Fruit fly (Drosophila melanogaster) whole organism, pupa: ENCODE measurements around the gene CG44837.

Source experiments
- CG10348 ChIP-seq: fragments of 200-800 bp; sonication (Bioruptor generic); IDR thresholded peaks from 2 replicates; pipeline ENCODE4 v1.3.6; 2022; ENCODE audit warnings: missing biosample characterization, missing genetic modification characterization
- CG12605 ChIP-seq: fragments of 200-800 bp; sonication (Bioruptor generic); IDR thresholded peaks from 2 replicates; pipeline ENCODE4 v1.3.6; 2022; ENCODE audit warnings: missing biosample characterization, missing genetic modification characterization
- CG13204 ChIP-seq: fragments of 200-800 bp; sonication (Bioruptor generic); optimal IDR thresholded peaks from 2 replicates; lab custom pipeline; 2018; ENCODE audit warnings: missing biosample characterization, mild to moderate bottlenecking, missing genetic modification characterization, moderate library complexity
- CG14655 ChIP-seq: fragments of 200-800 bp; sonication (Bioruptor generic); optimal IDR thresholded peaks from 3 replicates; lab custom pipeline; 2017; ENCODE audit warnings: mild to moderate bottlenecking, missing biosample characterization, missing genetic modification reagents, missing genetic modification characterization
- CG15710 ChIP-seq: fragments of 200-800 bp; sonication (Bioruptor generic); optimal IDR thresholded peaks from 2 replicates; lab custom pipeline; 2018; ENCODE audit warnings: missing biosample characterization, mild to moderate bottlenecking, missing genetic modification characterization, moderate library complexity
- CG17806 ChIP-seq: fragments of 200-800 bp; sonication (Bioruptor generic); optimal IDR thresholded peaks from 2 replicates; lab custom pipeline; 2018; ENCODE audit warnings: missing biosample characterization, mild to moderate bottlenecking, missing genetic modification characterization, moderate library complexity
- CG32121 ChIP-seq: fragments of 200-800 bp; sonication (Bioruptor generic); IDR thresholded peaks from 2 replicates; pipeline ENCODE4 v1.3.6; 2022; ENCODE audit warnings: missing biosample characterization, missing genetic modification characterization
- CG34367 ChIP-seq: fragments of 200-800 bp; sonication (Bioruptor generic); optimal IDR thresholded peaks from 2 replicates; lab custom pipeline; 2018; ENCODE audit warnings: missing biosample characterization, mild to moderate bottlenecking, missing genetic modification characterization
- CG4496 ChIP-seq: fragments of 200-800 bp; sonication (Bioruptor generic); IDR thresholded peaks from 3 replicates; pipeline ENCODE4 v1.3.6; 2022; ENCODE audit warnings: missing biosample characterization, missing genetic modification characterization
- CG8159 ChIP-seq: fragments of 200-800 bp; sonication (Bioruptor generic); optimal IDR thresholded peaks from 3 replicates; lab custom pipeline; 2018; ENCODE audit warnings: missing biosample characterization, mild to moderate bottlenecking, missing genetic modification characterization, moderate library complexity
- CG8301 ChIP-seq: fragments of 200-800 bp; sonication (Bioruptor generic); optimal IDR thresholded peaks from 2 replicates; lab custom pipeline; 2018; ENCODE audit warnings: missing biosample characterization, mild to moderate bottlenecking, missing genetic modification characterization
- CG9948 ChIP-seq: fragments of 200-800 bp; sonication (Bioruptor generic); optimal IDR thresholded peaks from 2 replicates; lab custom pipeline; 2018; ENCODE audit warnings: missing biosample characterization, mild to moderate bottlenecking, missing genetic modification characterization, moderate library complexity
- D1 ChIP-seq: fragments of 200-800 bp; sonication (Bioruptor generic); optimal IDR thresholded peaks from 2 replicates; lab custom pipeline; 2018; ENCODE audit warnings: missing biosample characterization, mild to moderate bottlenecking, missing genetic modification characterization, moderate library complexity
- EcR ChIP-seq: fragments of 200-800 bp; sonication (Bioruptor generic); optimal IDR thresholded peaks from 3 replicates; lab custom pipeline; 2019; ENCODE audit warnings: missing biosample characterization, missing genetic modification characterization, mild to moderate bottlenecking, moderate library complexity, missing genetic modification reagents
- Ets98B ChIP-seq: fragments of 200-800 bp; sonication (Bioruptor generic); IDR thresholded peaks from 2 replicates; pipeline ENCODE4 v1.3.6; 2022; ENCODE audit warnings: missing biosample characterization, missing genetic modification characterization
- Pif1A ChIP-seq: fragments of 200-800 bp; sonication (Bioruptor generic); optimal IDR thresholded peaks from 3 replicates; lab custom pipeline; 2016; ENCODE audit warnings: missing biosample characterization, missing genetic modification characterization
- Pif1B ChIP-seq: fragments of 200-800 bp; sonication (Bioruptor generic); optimal IDR thresholded peaks from 3 replicates; lab custom pipeline; 2016; ENCODE audit warnings: missing biosample characterization, missing genetic modification characterization
- Snoo ChIP-seq: fragments of 200-800 bp; sonication (Bioruptor generic); optimal IDR thresholded peaks from 3 replicates; lab custom pipeline; 2017; ENCODE audit warnings: missing biosample characterization, mild to moderate bottlenecking, missing genetic modification characterization, inconsistent platforms
- fd96Ca ChIP-seq: fragments of 200-800 bp; sonication (Bioruptor generic); IDR thresholded peaks from 3 replicates; pipeline ENCODE4 v1.3.6; 2022; ENCODE audit warnings: missing biosample characterization, missing genetic modification characterization
- gl ChIP-seq: fragments of 200-800 bp; sonication (Bioruptor generic); optimal IDR thresholded peaks from 2 replicates; lab custom pipeline; 2018; ENCODE audit warnings: missing biosample characterization, mild to moderate bottlenecking, missing genetic modification characterization
- rn ChIP-seq: fragments of 200-800 bp; sonication (Bioruptor generic); IDR thresholded peaks from 2 replicates; pipeline ENCODE4 v1.3.6; 2022; ENCODE audit warnings: missing biosample characterization, missing genetic modification characterization

Gene CG44837

DNA sequence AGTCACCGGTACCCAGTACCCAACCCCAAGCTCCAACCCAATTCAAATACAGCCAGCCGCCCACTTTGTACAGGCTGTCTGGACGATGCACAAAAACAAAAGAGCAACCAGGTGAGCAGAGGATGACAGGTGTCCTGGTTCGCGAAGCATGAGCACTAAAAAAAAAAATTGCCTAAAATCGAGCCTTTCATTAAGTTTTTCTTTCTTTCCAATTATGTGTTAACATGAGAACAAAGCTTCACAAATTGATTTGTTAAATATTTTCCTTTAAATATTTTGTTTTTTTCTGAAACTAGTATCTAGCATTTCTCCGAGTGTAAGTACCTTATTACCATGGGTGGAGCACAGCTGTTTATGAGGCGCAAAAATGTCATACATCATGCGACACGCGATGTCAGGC, 63.9 kb downstream of the CG44837 start:
- TF ChIP-seq Ets98B (no peak), CG4496 (0 out of 3 replicates have a peak, but pooled peaks have one; percentile 20), CG9948 (tag; lab: Kevin White, UChicago) (peak; percentile 15), CG8159 (tag; lab: Kevin White, UChicago) (peak; percentile 49), CG15710 (tag; lab: Kevin White, UChicago) (peak; percentile 42), gl (tag; lab: Kevin White, UChicago) (no peak), CG12605 (GFP tag; lab: Robert Waterston, UW) (no peak), EcR (GFP tag; lab: Kevin White, UChicago) (no peak), Pif1A (peak; percentile 16), Snoo (tag; lab: Kevin White, UChicago) (no peak), CG34367 (tag; lab: Kevin White, UChicago) (no peak), rn (no peak), CG14655 (peak; percentile 27), Pif1B (GFP tag; lab: Kevin White, UChicago) (no peak), fd96Ca (GFP tag; lab: Robert Waterston, UW) (no peak), CG8301 (tag; lab: Kevin White, UChicago) (no peak), D1 (tag; lab: Kevin White, UChicago) (no peak), CG17806 (tag; lab: Kevin White, UChicago) (no peak), CG32121 (GFP tag; lab: Robert Waterston, UW) (no peak), CG10348 (no peak), CG13204 (GFP tag; lab: Kevin White, UChicago) (no peak)

DNA sequence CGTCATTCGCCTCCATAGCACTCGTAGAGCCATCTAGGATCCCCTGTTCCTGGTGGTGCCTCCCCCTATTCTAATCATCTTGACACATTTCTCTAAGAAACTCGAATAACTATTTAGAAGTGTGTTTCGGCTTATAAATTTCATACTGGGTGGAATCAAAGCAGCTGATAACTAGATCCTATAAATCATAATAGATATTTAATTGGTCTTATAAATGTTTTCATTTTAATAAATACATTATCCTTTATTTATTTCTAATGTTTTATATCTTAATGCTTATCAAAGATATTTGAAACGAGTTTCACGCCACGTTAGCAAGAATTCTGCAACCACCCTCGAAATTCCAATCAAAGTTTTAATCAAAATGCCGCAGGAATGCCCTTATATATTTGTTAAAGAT, 67.5 kb downstream of the CG44837 start, which contains the start of gene CG5906:
TSS of gene CG5906 (minus strand) at position 101 of the 400 bp plus-strand sequence.
- no peak for TF ChIP-seq gl (tag; lab: Kevin White, UChicago)
- no peak for TF ChIP-seq D1 (tag; lab: Kevin White, UChicago)
- no peak for TF ChIP-seq CG17806 (tag; lab: Kevin White, UChicago)
- TF ChIP-seq CG10348, result no peak
- no peak for TF ChIP-seq Snoo (tag; lab: Kevin White, UChicago)
- no peak for TF ChIP-seq CG13204 (GFP tag; lab: Kevin White, UChicago)
- no peak for TF ChIP-seq CG8159 (tag; lab: Kevin White, UChicago)
- no peak for TF ChIP-seq CG8301 (tag; lab: Kevin White, UChicago)
- no peak for TF ChIP-seq CG14655
- no peak for TF ChIP-seq Pif1B (GFP tag; lab: Kevin White, UChicago)
- TF ChIP-seq, all 21 proteins: peak for 0

DNA sequence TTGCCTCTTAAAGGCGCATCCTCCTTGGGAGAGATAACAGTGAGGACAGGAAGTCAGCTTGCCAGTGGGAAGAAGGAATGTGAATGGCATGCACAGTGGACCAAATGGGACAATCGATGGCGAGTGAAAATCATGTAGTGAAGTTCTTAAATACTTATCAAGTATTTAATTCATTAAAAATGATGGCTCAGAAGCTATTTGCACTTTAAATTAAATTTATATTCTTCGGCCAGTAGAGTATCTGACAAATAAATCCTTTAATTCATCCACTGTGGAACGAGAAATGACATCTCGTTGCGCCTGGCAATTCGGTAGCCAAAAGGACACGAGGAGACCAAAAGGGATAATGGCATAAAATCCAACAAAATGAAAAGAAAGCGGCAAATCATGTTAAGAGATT, 69.3 kb downstream of the CG44837 start:
- no peak for TF ChIP-seq rn
- TF ChIP-seq CG17806 (tag; lab: Kevin White, UChicago), result no peak
- TF ChIP-seq fd96Ca (GFP tag; lab: Robert Waterston, UW), result no peak
- peak; percentile 13 for TF ChIP-seq CG8159 (tag; lab: Kevin White, UChicago)
- no peak for TF ChIP-seq CG4496

- TF ChIP-seq EcR (GFP tag; lab: Kevin White, UChicago), result no peak
- no peak for TF ChIP-seq Snoo (tag; lab: Kevin White, UChicago)
- TF ChIP-seq CG8159 (tag; lab: Kevin White, UChicago), result peak; percentile 69
- peak; percentile 37 for TF ChIP-seq CG14655
- no peak for TF ChIP-seq rn
- peak; percentile 30 for TF ChIP-seq CG15710 (tag; lab: Kevin White, UChicago)
- peak; percentile 21 for TF ChIP-seq CG9948 (tag; lab: Kevin White, UChicago)
- TF ChIP-seq, all 21 proteins: peak for 4
Observed at dm6 chr3L:11863587-11863986, 75.1 kb downstream of the CG44837 start.

DNA sequence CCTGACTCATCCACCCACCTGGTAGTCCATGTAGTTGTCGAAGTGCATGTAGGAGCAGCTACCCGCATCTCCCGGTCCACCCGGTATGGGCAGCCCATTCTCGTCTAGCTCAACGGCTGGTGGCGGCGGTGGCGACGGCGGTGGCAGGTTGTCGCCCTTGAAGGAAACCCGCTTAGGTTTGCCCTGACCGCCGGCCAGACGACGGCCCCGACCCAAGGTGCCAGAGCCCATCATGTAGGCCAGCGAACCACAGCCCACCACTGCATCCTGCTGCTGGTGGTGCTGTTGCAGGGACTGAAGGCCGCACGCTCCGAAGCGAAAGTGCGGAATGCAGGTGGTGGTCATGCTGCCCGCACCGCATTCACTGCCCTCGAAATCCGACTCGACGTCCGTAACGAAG, 76.4 kb downstream of the CG44837 start:
- TF ChIP-seq Pif1B (GFP tag; lab: Kevin White, UChicago), result no peak
- no peak for TF ChIP-seq CG17806 (tag; lab: Kevin White, UChicago)
- no peak for TF ChIP-seq CG8159 (tag; lab: Kevin White, UChicago)
- no peak for TF ChIP-seq CG9948 (tag; lab: Kevin White, UChicago)
- TF ChIP-seq gl (tag; lab: Kevin White, UChicago), result no peak
- TF ChIP-seq CG14655, result no peak
- no peak for TF ChIP-seq Snoo (tag; lab: Kevin White, UChicago)
- TF ChIP-seq fd96Ca (GFP tag; lab: Robert Waterston, UW), result no peak
- no peak for TF ChIP-seq CG12605 (GFP tag; lab: Robert Waterston, UW)
- no peak for TF ChIP-seq CG15710 (tag; lab: Kevin White, UChicago)
- no peak for TF ChIP-seq rn
- no peak for TF ChIP-seq CG13204 (GFP tag; lab: Kevin White, UChicago)
- TF ChIP-seq CG10348, result no peak
- TF ChIP-seq Ets98B, result no peak

DNA sequence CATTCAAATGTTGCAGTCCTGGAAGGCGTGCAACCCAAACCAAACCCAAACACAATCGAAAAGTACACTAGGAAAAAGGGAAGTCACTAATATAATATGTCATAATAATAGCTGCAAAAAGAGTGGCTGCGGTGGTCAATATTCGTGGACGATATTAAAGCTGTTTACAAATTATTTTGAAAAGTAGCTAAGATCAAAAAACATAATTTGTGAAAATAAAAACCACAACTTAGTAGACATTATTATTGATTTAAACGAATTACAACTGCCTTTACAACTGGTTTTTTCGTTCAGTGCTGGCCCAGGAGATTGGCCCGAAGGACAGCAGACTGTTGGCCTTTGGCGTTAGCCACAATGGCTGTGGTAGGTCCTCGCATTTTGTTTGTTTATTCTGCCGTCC, 79.9 kb downstream of the CG44837 start:
- no peak for TF ChIP-seq CG8301 (tag; lab: Kevin White, UChicago)

dm6 chr3L:11852924-11853323, 85.7 kb downstream of the CG44837 start:
- TF ChIP-seq CG8301 (tag; lab: Kevin White, UChicago), result no peak
